Worm (Caenorhabditis elegans): Measurements from ENCODE around the gene fil-2.

- TF ChIP-seq ama-1 (optimal IDR thresholded peaks at IDR 0.05) (no peak), ceh-36 (tag; optimal IDR thresholded peaks at IDR 0.05) (no peak), tbx-11 (GFP tag; IDR thresholded peaks at IDR 0.05) (no peak), ets-7 (tag; optimal IDR thresholded peaks at IDR 0.05) (no peak), F13C5.2 (tag; optimal IDR thresholded peaks at IDR 0.05) (no peak)
These were observed 29.7 kb upstream of the fil-2 start for ce11 chrV:6249135-6249534.

Data from whole organism, early embryonic.